Worm (Caenorhabditis elegans) whole organism, L3 larva: ENCODE data around the gene alh-4.
A peak's percentile ranks its signal among the peaks of the same experiment; 100 is the strongest.

Experiments
- R02D3.7 ChIP-seq: fragments of 150-350 bp; optimal IDR thresholded peaks from 2 replicates; lab custom pipeline; 2014; ENCODE audit warnings: missing biosample characterization, missing genetic modification characterization
- aly-2 ChIP-seq: fragments of 150-350 bp; optimal IDR thresholded peaks from 2 replicates; lab custom pipeline; 2014; ENCODE audit warnings: missing biosample characterization, missing genetic modification characterization
- ama-1 ChIP-seq: fragments of 150-350 bp; optimal IDR thresholded peaks from 2 replicates; lab custom pipeline; 2018
- ceh-16 ChIP-seq: sonication (generic microtip); optimal IDR thresholded peaks from 2 replicates; lab custom pipeline; 2017; ENCODE audit warnings: missing biosample characterization, missing genetic modification characterization
- ceh-28 ChIP-seq: fragments of 150-350 bp; optimal IDR thresholded peaks from 2 replicates; lab custom pipeline; 2014; ENCODE audit warnings: missing biosample characterization, missing genetic modification reagents, missing genetic modification characterization
- daf-12 ChIP-seq: fragments of 150-350 bp; optimal IDR thresholded peaks from 2 replicates; lab custom pipeline; 2014; ENCODE audit warnings: missing biosample characterization, missing genetic modification reagents, missing genetic modification characterization
- egl-27 ChIP-seq: sonication (generic microtip); optimal IDR thresholded peaks from 4 replicates; lab custom pipeline; 2017; ENCODE audit warnings: missing biosample characterization, missing genetic modification reagents, missing genetic modification characterization
- elt-1 ChIP-seq: fragments of 150-350 bp; optimal IDR thresholded peaks from 2 replicates; lab custom pipeline; 2014; ENCODE audit warnings: missing biosample characterization, missing genetic modification characterization
- elt-2 ChIP-seq: sonication (generic microtip); optimal IDR thresholded peaks from 2 replicates; lab custom pipeline; 2016; ENCODE audit warnings: missing genetic modification reagents, mild to moderate bottlenecking, missing genetic modification characterization, missing compliant biosample characterization
- elt-3 ChIP-seq, 3 experiments: fragments of 150-350 bp in 1 of 3; sonication (generic microtip) in 2 of 3; optimal IDR thresholded peaks; 2 replicates in 2 of 3; 4 replicates in 1 of 3; lab custom pipeline; 2014 to 2017; ENCODE audit warnings: missing biosample characterization in 3 of 3, missing genetic modification characterization in 3 of 3
- eor-1 ChIP-seq, 2 experiments: fragments of 150-350 bp; optimal IDR thresholded peaks; 2 replicates each; lab custom pipeline; 2014 to 2018; ENCODE audit warnings: missing biosample characterization in 2 of 2, missing genetic modification characterization in 2 of 2
- fos-1 ChIP-seq: fragments of 150-350 bp; optimal IDR thresholded peaks from 2 replicates; lab custom pipeline; 2014; ENCODE audit warnings: missing biosample characterization, missing genetic modification characterization
- hmg-11 ChIP-seq: sonication (generic microtip); optimal IDR thresholded peaks from 2 replicates; lab custom pipeline; 2016; ENCODE audit warnings: missing genetic modification characterization, missing compliant biosample characterization
- jun-1 ChIP-seq: fragments of 150-350 bp; optimal IDR thresholded peaks from 2 replicates; lab custom pipeline; 2014; ENCODE audit warnings: missing biosample characterization, missing genetic modification reagents, missing genetic modification characterization
- lin-15B ChIP-seq: fragments of 150-350 bp; optimal IDR thresholded peaks from 2 replicates; lab custom pipeline; 2014; ENCODE audit warnings: missing biosample characterization, missing genetic modification characterization
- lin-39 ChIP-seq: fragments of 150-350 bp; optimal IDR thresholded peaks from 2 replicates; lab custom pipeline; 2018; ENCODE audit warnings: missing biosample characterization, missing genetic modification reagents, missing genetic modification characterization
- lsy-12 ChIP-seq: sonication (generic microtip); optimal IDR thresholded peaks from 2 replicates; lab custom pipeline; 2016; ENCODE audit warnings: mild to moderate bottlenecking, missing genetic modification characterization, missing compliant biosample characterization
- nfya-1 ChIP-seq: sonication (generic microtip); optimal IDR thresholded peaks from 2 replicates; lab custom pipeline; 2017; ENCODE audit warnings: missing genetic modification characterization, mild to moderate bottlenecking, missing compliant biosample characterization, antibody characterized with exemption, moderate library complexity; ENCODE audit not compliant: insufficient read depth
- nhr-12 ChIP-seq: fragments of 150-350 bp; optimal IDR thresholded peaks from 2 replicates; lab custom pipeline; 2014; ENCODE audit warnings: missing biosample characterization, missing genetic modification characterization
- nhr-23 ChIP-seq: fragments of 150-350 bp; optimal IDR thresholded peaks from 2 replicates; lab custom pipeline; 2014; ENCODE audit warnings: missing biosample characterization, missing genetic modification reagents, missing genetic modification characterization
- nhr-25 ChIP-seq: sonication (generic microtip); optimal IDR thresholded peaks from 2 replicates; lab custom pipeline; 2017; ENCODE audit warnings: missing biosample characterization, missing genetic modification characterization
- nhr-28 ChIP-seq: fragments of 150-350 bp; optimal IDR thresholded peaks from 2 replicates; lab custom pipeline; 2014; ENCODE audit warnings: missing biosample characterization, missing genetic modification characterization
- nhr-43 ChIP-seq: sonication (generic microtip); optimal IDR thresholded peaks from 2 replicates; lab custom pipeline; 2016; ENCODE audit warnings: mild to moderate bottlenecking, missing genetic modification characterization, missing compliant biosample characterization; ENCODE audit not compliant: poor library complexity, severe bottlenecking
- nhr-67 ChIP-seq: fragments of 150-350 bp; optimal IDR thresholded peaks from 2 replicates; lab custom pipeline; 2014; ENCODE audit warnings: missing biosample characterization, missing genetic modification characterization
- nhr-76 ChIP-seq: fragments of 150-350 bp; sonication (generic microtip); optimal IDR thresholded peaks from 5 replicates; lab custom pipeline; 2014; ENCODE audit warnings: missing biosample characterization, missing genetic modification characterization
- pha-4 ChIP-seq: fragments of 150-350 bp; optimal IDR thresholded peaks from 2 replicates; lab custom pipeline; 2014; ENCODE audit warnings: missing biosample characterization, missing genetic modification reagents, missing genetic modification characterization
- pqm-1 ChIP-seq: fragments of 150-350 bp; optimal IDR thresholded peaks from 2 replicates; lab custom pipeline; 2017; ENCODE audit warnings: missing biosample characterization, missing genetic modification characterization, inconsistent platforms
- skn-1 ChIP-seq: fragments of 150-350 bp; optimal IDR thresholded peaks from 2 replicates; lab custom pipeline; 2014; ENCODE audit warnings: missing biosample characterization, missing genetic modification characterization
- snpc-4 ChIP-seq: fragments of 150-350 bp; optimal IDR thresholded peaks from 2 replicates; lab custom pipeline; 2014; ENCODE audit warnings: missing biosample characterization, missing genetic modification characterization
- tbx-2 ChIP-seq: sonication (generic microtip); optimal IDR thresholded peaks from 2 replicates; lab custom pipeline; 2016; ENCODE audit warnings: mild to moderate bottlenecking, missing genetic modification characterization, missing compliant biosample characterization
- unc-39 ChIP-seq: sonication (generic microtip); optimal IDR thresholded peaks from 4 replicates; lab custom pipeline; 2017; ENCODE audit warnings: missing biosample characterization, missing genetic modification characterization
- unc-62 ChIP-seq: fragments of 150-350 bp; sonication (generic microtip); optimal IDR thresholded peaks from 4 replicates; lab custom pipeline; 2014; ENCODE audit warnings: missing biosample characterization, missing genetic modification reagents, missing genetic modification characterization
- ztf-11 ChIP-seq: fragments of 150-350 bp; optimal IDR thresholded peaks from 2 replicates; lab custom pipeline; 2014; ENCODE audit warnings: missing biosample characterization, missing genetic modification characterization
- ztf-4 ChIP-seq: fragments of 150-350 bp; optimal IDR thresholded peaks from 2 replicates; lab custom pipeline; 2014; ENCODE audit warnings: missing biosample characterization, missing genetic modification characterization

The alh-4 gene

ce11 chrV:6433446-6434178 lies 3.9 kb upstream of the alh-4 start, which contains the start of the genes gad-1 and erfa-1 (continued):
- TF ChIP-seq nhr-67 (tag; lab: Kevin White, UChicago) (no peak), nhr-23 (tag; lab: Kevin White, UChicago) (peak; percentile 60), aly-2 (tag; lab: Kevin White, UChicago) (no peak), nhr-76 (tag; lab: Kevin White, UChicago) (no peak), unc-39 (tag; lab: Kevin White, UChicago) (no peak), skn-1 (tag; lab: Kevin White, UChicago) (no peak)
- TF ChIP-seq, all 47 proteins: peak for 11

- TF ChIP-seq tbx-2 (tag; lab: Kevin White, UChicago) (no peak), pha-4 (peak; percentile 54), pqm-1 (tag; lab: Kevin White, UChicago) (peak; percentile 56), nhr-43 (tag; lab: Kevin White, UChicago) (peak; percentile 13), elt-2 (peak; percentile 52)
These were observed 1.0 kb upstream of the alh-4 start for ce11 chrV:6430526-6431371.

ce11 chrV:6427433-6427832 lies 2.3 kb downstream of the alh-4 start:
- TF ChIP-seq elt-2 (peak; percentile 31), pha-4 (peak; percentile 30), R02D3.7 (tag; lab: Kevin White, UChicago) (peak; percentile 1), lin-15B (tag; lab: Kevin White, UChicago) (peak; percentile 63), nhr-23 (tag; lab: Kevin White, UChicago) (peak; percentile 18), eor-1 (tag; optimal IDR thresholded peaks at IDR 0.05; lab: Kevin White, UChicago) (no peak), lsy-12 (tag; lab: Kevin White, UChicago) (peak; percentile 28), aly-2 (tag; lab: Kevin White, UChicago) (no peak), elt-3 (tag; optimal IDR thresholded peaks at IDR 0.05; lab: Kevin White, UChicago) (no peak), nhr-76 (tag; lab: Kevin White, UChicago) (no peak), nhr-43 (tag; lab: Kevin White, UChicago) (peak; percentile 14), ztf-11 (tag; lab: Kevin White, UChicago) (no peak), snpc-4 (peak; percentile 11), ztf-4 (tag; lab: Kevin White, UChicago) (no peak), tbx-2 (tag; lab: Kevin White, UChicago) (no peak), egl-27 (tag; lab: Kevin White, UChicago) (no peak), hmg-11 (peak; percentile 82), daf-12 (tag; lab: Kevin White, UChicago) (no peak), ama-1 (lab: Kevin White, UChicago) (peak; percentile 73), ceh-16 (no peak), ceh-28 (tag; lab: Kevin White, UChicago) (peak; percentile 30), fos-1 (no peak), elt-1 (no peak), nhr-67 (tag; lab: Kevin White, UChicago) (no peak), unc-62 (GFP tag; lab: Kevin White, UChicago) (no peak), jun-1 (no peak), lin-39 (peak; percentile 51), skn-1 (tag; lab: Kevin White, UChicago) (no peak), nhr-25 (tag; lab: Kevin White, UChicago) (peak; percentile 46), nhr-12 (no peak), nfya-1 (tag; lab: Kevin White, UChicago) (peak; percentile 74), pqm-1 (tag; lab: Kevin White, UChicago) (no peak), nhr-28 (tag; lab: Kevin White, UChicago) (no peak)

ce11 chrV:6426843-6427242 lies 2.9 kb downstream of the alh-4 start, which contains the start of gene atp-4:
Gene atp-4, minus strand, starts transcription at chrV:6427112.
- no peak for TF ChIP-seq unc-62 (GFP tag; lab: Kevin White, UChicago)
- TF ChIP-seq ama-1 (lab: Kevin White, UChicago), result peak; percentile 53
- TF ChIP-seq, all 47 proteins: peak for 1
